Fruit fly (Drosophila melanogaster) whole organism, embryonic: ENCODE measurements around the gene RpL24-like.

ENCODE experiments used
- Abd-B ChIP-seq: fragments of 200-800 bp; sonication (Bioruptor generic); optimal IDR thresholded peaks from 2 replicates; lab custom pipeline; 2018; ENCODE audit warnings: missing biosample characterization, mild to moderate bottlenecking, missing genetic modification characterization, moderate library complexity
- Ada2b ChIP-seq: fragments of 200-800 bp; sonication (Bioruptor generic); IDR thresholded peaks from 2 replicates; pipeline ENCODE4 v1.3.6; 2022; ENCODE audit warnings: missing biosample characterization, missing genetic modification characterization
- Bgb ChIP-seq: fragments of 200-800 bp; sonication (Bioruptor generic); IDR thresholded peaks from 2 replicates; pipeline ENCODE4 v1.3.6; 2022; ENCODE audit warnings: missing biosample characterization, missing genetic modification characterization; ENCODE audit not compliant: partially characterized antibody
- BtbVII ChIP-seq: fragments of 200-800 bp; sonication (Bioruptor generic); optimal IDR thresholded peaks from 3 replicates; lab custom pipeline; 2017; ENCODE audit warnings: missing biosample characterization, mild to moderate bottlenecking, missing genetic modification characterization
- CG10959 ChIP-seq: fragments of 200-800 bp; sonication (Bioruptor generic); IDR thresholded peaks from 2 replicates; pipeline ENCODE4 v1.3.6; 2022; ENCODE audit warnings: missing biosample characterization, missing genetic modification characterization
- CG11560 ChIP-seq: fragments of 200-800 bp; sonication (Bioruptor generic); IDR thresholded peaks from 3 replicates; pipeline ENCODE4 v1.3.6; 2022; ENCODE audit warnings: missing biosample characterization, missing genetic modification characterization
- CG13287 ChIP-seq: fragments of 200-800 bp; sonication (Bioruptor generic); IDR thresholded peaks from 2 replicates; pipeline ENCODE4 v1.3.6; 2022; ENCODE audit warnings: missing biosample characterization, missing genetic modification characterization; ENCODE audit not compliant: partially characterized antibody
- CG15073 ChIP-seq: fragments of 200-800 bp; sonication (Bioruptor generic); optimal IDR thresholded peaks from 2 replicates; lab custom pipeline; 2016; ENCODE audit warnings: missing biosample characterization, missing genetic modification characterization
- CG15479 ChIP-seq: fragments of 200-800 bp; sonication (Bioruptor generic); optimal IDR thresholded peaks from 3 replicates; lab custom pipeline; 2019; ENCODE audit warnings: missing biosample characterization, mild to moderate bottlenecking, missing genetic modification characterization, moderate library complexity
- CG15514 ChIP-seq: fragments of 200-800 bp; sonication (Bioruptor generic); optimal IDR thresholded peaks from 3 replicates; lab custom pipeline; 2017; ENCODE audit warnings: missing biosample characterization, missing genetic modification characterization, mild to moderate bottlenecking, moderate library complexity, missing genetic modification reagents
- CG15696 ChIP-seq: fragments of 200-800 bp; sonication (Bioruptor generic); optimal IDR thresholded peaks from 2 replicates; lab custom pipeline; 2019; ENCODE audit warnings: missing biosample characterization, mild to moderate bottlenecking, missing genetic modification characterization, moderate library complexity
- CG16863 ChIP-seq: fragments of 200-800 bp; sonication (Bioruptor generic); optimal IDR thresholded peaks from 3 replicates; lab custom pipeline; 2016; ENCODE audit warnings: missing biosample characterization, missing genetic modification characterization
- CG17612 ChIP-seq: fragments of 200-800 bp; sonication (Bioruptor generic); IDR thresholded peaks from 2 replicates; pipeline ENCODE4 v1.3.6; 2022; ENCODE audit warnings: missing biosample characterization, missing genetic modification characterization
- CG18599 ChIP-seq: fragments of 200-800 bp; sonication (Bioruptor generic); optimal IDR thresholded peaks from 3 replicates; lab custom pipeline; 2017; ENCODE audit warnings: missing biosample characterization, missing genetic modification characterization, mild to moderate bottlenecking, moderate library complexity, missing genetic modification reagents
- CG2120 ChIP-seq: fragments of 200-800 bp; sonication (Bioruptor generic); optimal IDR thresholded peaks from 3 replicates; lab custom pipeline; 2016; ENCODE audit warnings: missing biosample characterization, missing genetic modification characterization
- CG42726 ChIP-seq: fragments of 200-800 bp; sonication (Bioruptor generic); IDR thresholded peaks from 2 replicates; pipeline ENCODE4 v1.3.6; 2022; ENCODE audit warnings: missing biosample characterization, missing genetic modification characterization; ENCODE audit not compliant: partially characterized antibody
- CG4730 ChIP-seq: fragments of 200-800 bp; sonication (Bioruptor generic); IDR thresholded peaks from 2 replicates; pipeline ENCODE4 v1.3.6; 2022; ENCODE audit warnings: missing biosample characterization, missing genetic modification characterization
- CG4854 ChIP-seq: fragments of 200-800 bp; sonication (Bioruptor generic); optimal IDR thresholded peaks from 2 replicates; lab custom pipeline; 2016; ENCODE audit warnings: missing biosample characterization, missing genetic modification characterization, inconsistent platforms
- CG5953 ChIP-seq: fragments of 200-800 bp; sonication (Bioruptor generic); IDR thresholded peaks from 2 replicates; pipeline ENCODE4 v1.3.6; 2022; ENCODE audit warnings: missing biosample characterization, missing genetic modification characterization
- CG6654 ChIP-seq: fragments of 200-800 bp; sonication (Bioruptor generic); optimal IDR thresholded peaks from 2 replicates; lab custom pipeline; 2017; ENCODE audit warnings: missing biosample characterization, mild to moderate bottlenecking, missing genetic modification characterization
- CG6765 ChIP-seq: fragments of 200-800 bp; sonication (Bioruptor generic); optimal IDR thresholded peaks from 3 replicates; lab custom pipeline; 2017; ENCODE audit warnings: missing biosample characterization, mild to moderate bottlenecking, missing genetic modification characterization
- CG6791 ChIP-seq: fragments of 200-800 bp; sonication (Bioruptor generic); IDR thresholded peaks from 3 replicates; pipeline ENCODE4 v1.3.6; 2022; ENCODE audit warnings: missing biosample characterization, missing genetic modification characterization; ENCODE audit not compliant: partially characterized antibody
- CG7839 ChIP-seq: fragments of 200-800 bp; sonication (Bioruptor generic); optimal IDR thresholded peaks from 3 replicates; lab custom pipeline; 2018; ENCODE audit warnings: missing biosample characterization, mild to moderate bottlenecking, missing genetic modification characterization, moderate library complexity
- Dp ChIP-seq: fragments of 200-800 bp; sonication (Bioruptor generic); optimal IDR thresholded peaks from 2 replicates; lab custom pipeline; 2018; ENCODE audit warnings: missing biosample characterization, mild to moderate bottlenecking, missing genetic modification characterization, moderate library complexity
- Fer3 ChIP-seq: fragments of 200-800 bp; sonication (Bioruptor generic); optimal IDR thresholded peaks from 2 replicates; lab custom pipeline; 2018; ENCODE audit warnings: missing biosample characterization, mild to moderate bottlenecking, missing genetic modification characterization, moderate library complexity
- Hr3 ChIP-seq: fragments of 200-800 bp; sonication (Bioruptor generic); optimal IDR thresholded peaks from 3 replicates; lab custom pipeline; 2016; ENCODE audit warnings: missing biosample characterization, missing genetic modification characterization
- Med ChIP-seq: fragments of 200-800 bp; sonication (Bioruptor generic); peaks from one replicate; lab custom pipeline; 2016; ENCODE audit warnings: missing biosample characterization, missing genetic modification characterization, mild to moderate bottlenecking, inconsistent platforms, moderate library complexity
- Poxn ChIP-seq: fragments of 200-800 bp; sonication (Bioruptor generic); IDR thresholded peaks from 2 replicates; pipeline ENCODE4 v1.3.6; 2022; ENCODE audit warnings: missing biosample characterization, missing genetic modification characterization
- Sry-δ ChIP-seq: fragments of 200-800 bp; sonication (Bioruptor generic); optimal IDR thresholded peaks from 2 replicates; lab custom pipeline; 2016; ENCODE audit warnings: missing biosample characterization, missing genetic modification characterization
- ap ChIP-seq: fragments of 200-800 bp; sonication (Bioruptor generic); IDR thresholded peaks from 2 replicates; pipeline ENCODE4 v1.3.6; 2022; ENCODE audit warnings: missing biosample characterization, missing genetic modification characterization
- da ChIP-seq: fragments of 200-800 bp; sonication (Bioruptor generic); optimal IDR thresholded peaks from 2 replicates; lab custom pipeline; 2016; ENCODE audit warnings: missing biosample characterization, missing genetic modification characterization
- en ChIP-seq: fragments of 200-800 bp; sonication (Bioruptor generic); optimal IDR thresholded peaks from 2 replicates; lab custom pipeline; 2016; ENCODE audit warnings: missing biosample characterization, missing genetic modification characterization
- ftz-f1 ChIP-seq: fragments of 200-800 bp; sonication (Bioruptor generic); optimal IDR thresholded peaks from 2 replicates; lab custom pipeline; 2016; ENCODE audit warnings: missing biosample characterization, missing genetic modification characterization
- gce ChIP-seq: fragments of 200-800 bp; sonication (Bioruptor generic); IDR thresholded peaks from 3 replicates; pipeline ENCODE4 v1.3.6; 2022; ENCODE audit warnings: missing biosample characterization, missing genetic modification characterization
- gcm2 ChIP-seq: fragments of 200-800 bp; sonication (Bioruptor generic); optimal IDR thresholded peaks from 2 replicates; lab custom pipeline; 2016; ENCODE audit warnings: missing biosample characterization, missing genetic modification characterization
- grn ChIP-seq: fragments of 200-800 bp; sonication (Bioruptor generic); optimal IDR thresholded peaks from 3 replicates; lab custom pipeline; 2017; ENCODE audit warnings: missing biosample characterization, missing genetic modification characterization
- inv ChIP-seq: fragments of 200-800 bp; sonication (Bioruptor generic); IDR thresholded peaks from 2 replicates; pipeline ENCODE4 v1.3.6; 2022; ENCODE audit warnings: missing biosample characterization, missing genetic modification characterization; ENCODE audit not compliant: partially characterized antibody
- lbe ChIP-seq: fragments of 200-800 bp; sonication (Bioruptor generic); optimal IDR thresholded peaks from 2 replicates; lab custom pipeline; 2016; ENCODE audit warnings: missing biosample characterization, mild to moderate bottlenecking, missing genetic modification characterization
- lmd ChIP-seq: fragments of 200-800 bp; sonication (Bioruptor generic); IDR thresholded peaks from 2 replicates; pipeline ENCODE4 v1.3.6; 2022; ENCODE audit warnings: missing biosample characterization, missing genetic modification characterization
- mam ChIP-seq: fragments of 200-800 bp; sonication (Bioruptor generic); optimal IDR thresholded peaks from 3 replicates; lab custom pipeline; 2016; ENCODE audit warnings: missing biosample characterization, missing genetic modification characterization
- nmo ChIP-seq: fragments of 200-800 bp; sonication (Bioruptor generic); optimal IDR thresholded peaks from 2 replicates; lab custom pipeline; 2018; ENCODE audit warnings: missing biosample characterization, mild to moderate bottlenecking, missing genetic modification characterization, moderate library complexity
- onecut ChIP-seq: fragments of 200-800 bp; sonication (Bioruptor generic); IDR thresholded peaks from 2 replicates; pipeline ENCODE4 v1.3.6; 2022; ENCODE audit warnings: missing biosample characterization, missing genetic modification characterization
- otp ChIP-seq: fragments of 200-800 bp; sonication (Bioruptor generic); IDR thresholded peaks from 3 replicates; pipeline ENCODE4, ENCODE4 v1.3.6; 2022; ENCODE audit warnings: missing biosample characterization, missing genetic modification characterization
- pzg ChIP-seq: fragments of 200-800 bp; sonication (Bioruptor generic); optimal IDR thresholded peaks from 3 replicates; lab custom pipeline; 2018; ENCODE audit warnings: missing biosample characterization, mild to moderate bottlenecking, missing genetic modification characterization, moderate library complexity
- slbo ChIP-seq: fragments of 200-800 bp; sonication (Bioruptor generic); IDR thresholded peaks from 2 replicates; pipeline ENCODE4 v1.3.6; 2022; ENCODE audit warnings: missing biosample characterization, missing genetic modification characterization
- sug ChIP-seq: fragments of 200-800 bp; optimal IDR thresholded peaks from 2 replicates; lab custom pipeline; 2019; ENCODE audit warnings: missing biosample characterization, mild to moderate bottlenecking, missing genetic modification characterization, moderate library complexity
- wek ChIP-seq: fragments of 200-800 bp; sonication (Bioruptor generic); optimal IDR thresholded peaks from 3 replicates; lab custom pipeline; 2018; ENCODE audit warnings: missing biosample characterization, mild to moderate bottlenecking, missing genetic modification characterization, moderate library complexity
- z ChIP-seq: fragments of 200-800 bp; sonication (Bioruptor generic); IDR thresholded peaks from 3 replicates; pipeline ENCODE4 v1.3.6; 2022; ENCODE audit warnings: missing biosample characterization, missing genetic modification characterization

Gene RpL24-like

dm6 chr3R:11421643-11422122 lies 9.7 kb downstream of the RpL24-like start, which contains the start of the genes ninaG and Sptz (continued):
- TF ChIP-seq Hr3 (GFP tag; lab: Kevin White, UChicago) (peak; percentile 95), onecut (GFP tag; lab: Robert Waterston, UW) (no peak; the same call in 1 of the 2 replicates), inv (GFP tag; lab: Robert Waterston, UW) (no peak), CG4854 (no peak), CG42726 (GFP tag; lab: Robert Waterston, UW) (no peak), CG15514 (GFP tag; lab: Kevin White, UChicago) (peak; percentile 93), CG17612 (GFP tag; lab: Robert Waterston, UW) (peak; percentile 73)

- TF ChIP-seq wek (GFP tag; lab: Kevin White, UChicago), result no peak
- no peak for TF ChIP-seq CG15073 (GFP tag; lab: Kevin White, UChicago)
- no peak for TF ChIP-seq sug (tag; lab: Kevin White, UChicago)
- TF ChIP-seq CG15479 (GFP tag; lab: Kevin White, UChicago), result no peak
- TF ChIP-seq Abd-B (GFP tag; lab: Kevin White, UChicago), result no peak
- TF ChIP-seq slbo, result no peak
- no peak for TF ChIP-seq nmo (GFP tag; lab: Kevin White, UChicago)
- TF ChIP-seq Ada2b (GFP tag; lab: Robert Waterston, UW), result no peak
- TF ChIP-seq gcm2 (GFP tag; lab: Kevin White, UChicago), result no peak
- no peak for TF ChIP-seq CG11560 (tag; lab: Robert Waterston, UW)
- no peak for TF ChIP-seq pzg
- no peak for TF ChIP-seq en (GFP tag; lab: Kevin White, UChicago)
- no peak for TF ChIP-seq Poxn
- no peak for TF ChIP-seq BtbVII (GFP tag; lab: Kevin White, UChicago)
- TF ChIP-seq otp (GFP tag; lab: Robert Waterston, UW), result no peak
- no peak for TF ChIP-seq CG7839 (tag; lab: Kevin White, UChicago)
- TF ChIP-seq CG6654 (GFP tag; lab: Kevin White, UChicago), result no peak
- TF ChIP-seq CG5953 (GFP tag; lab: Robert Waterston, UW), result no peak
Measured at dm6 chr3R:11418568-11418967, 12.8 kb downstream of the RpL24-like start, which contains the start of the genes bumpel and CG45676. TSS of gene bumpel (minus strand) at chr3R:11418668. TSS of gene CG45676 (plus strand) at chr3R:11418885.

DNA sequence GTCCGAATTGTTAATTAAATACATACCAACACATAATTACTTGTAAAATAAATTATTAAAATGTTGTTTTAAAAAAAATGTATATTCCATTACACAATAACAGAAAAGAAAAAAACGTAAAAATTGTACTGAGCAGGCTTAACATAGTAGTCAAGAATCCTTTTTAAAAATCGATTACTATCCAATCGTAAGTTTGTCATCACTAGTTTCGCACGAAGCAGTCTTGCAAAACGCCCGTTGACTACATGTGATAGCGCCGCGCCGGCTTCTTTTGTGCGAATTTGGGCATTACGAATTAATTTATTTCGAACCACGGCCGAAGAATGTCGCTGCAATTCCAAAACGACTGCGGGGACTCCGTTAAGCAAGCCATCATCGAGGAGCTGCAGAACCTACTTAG lies 19.0 kb downstream of the RpL24-like start, which contains the start of gene Ipo9:
Ipo9 (plus strand) TSS at position 152 of the 400 bp plus-strand sequence.
- TF ChIP-seq otp (GFP tag; lab: Robert Waterston, UW) (no peak), gce (GFP tag; lab: Robert Waterston, UW) (no peak), CG42726 (GFP tag; lab: Robert Waterston, UW) (no peak), lbe (GFP tag; lab: Kevin White, UChicago) (no peak), CG2120 (GFP tag; lab: Kevin White, UChicago) (peak; percentile 28), Fer3 (tag; lab: Kevin White, UChicago) (no peak), mam (GFP tag; lab: Kevin White, UChicago) (peak; percentile 7), Sry-δ (GFP tag; lab: Kevin White, UChicago) (peak; percentile 73), CG18599 (GFP tag; lab: Kevin White, UChicago) (no peak), CG15696 (tag; lab: Kevin White, UChicago) (no peak), Bgb (GFP tag; lab: Robert Waterston, UW) (0 out of 2 replicates have a peak, but pooled peaks have one; percentile 8), ftz-f1 (GFP tag; lab: Kevin White, UChicago) (no peak), Med (GFP tag; lab: Kevin White, UChicago) (peak; percentile 70), CG16863 (no peak), CG15073 (GFP tag; lab: Kevin White, UChicago) (no peak), CG6765 (GFP tag; lab: Kevin White, UChicago) (no peak), Dp (GFP tag; lab: Kevin White, UChicago) (peak; percentile 61), CG10959 (GFP tag; lab: Robert Waterston, UW) (no peak), grn (GFP tag; lab: Kevin White, UChicago) (no peak), CG13287 (peak; percentile 44), da (GFP tag; lab: Kevin White, UChicago) (no peak), lmd (no peak), ap (GFP tag; lab: Robert Waterston, UW) (no peak), z (GFP tag; lab: Robert Waterston, UW) (0 out of 3 replicates have a peak, but pooled peaks have one; percentile 13), CG6791 (GFP tag; lab: Robert Waterston, UW) (no peak), CG4730 (GFP tag; lab: Robert Waterston, UW) (no peak)
